Worm (Caenorhabditis elegans): Measurements from ENCODE around the gene B0244.5.

The B0244.5 gene

ce11 chrIII:5715467-5715866 is 29.2 kb upstream of the B0244.5 start:
- TF ChIP-seq madf-8 (GFP tag; conservative IDR thresholded peaks at IDR 0.05) (no peak), ceh-27 (GFP tag; optimal IDR thresholded peaks at IDR 0.05) (peak; percentile 87), sdz-38 (tag; optimal IDR thresholded peaks at IDR 0.05) (no peak), dox-1 (GFP tag; IDR thresholded peaks at IDR 0.05) (peak; percentile 33; the same call in 1 of the 2 replicates), Y53G8AR.9 (GFP tag; conservative IDR thresholded peaks at IDR 0.05) (no peak), ztf-22 (GFP tag; optimal IDR thresholded peaks at IDR 0.05) (no peak), nhr-80 (tag; optimal IDR thresholded peaks at IDR 0.05) (peak; percentile 79), zfh-2 (GFP tag; conservative IDR thresholded peaks at IDR 0.05) (peak; percentile 94), let-607 (tag; optimal IDR thresholded peaks at IDR 0.05) (peak; percentile 69 to 79), chd-7 (tag; optimal IDR thresholded peaks at IDR 0.05) (peak; percentile 11), hmg-1.2 (GFP tag; IDR thresholded peaks at IDR 0.05) (peak; percentile 88; the same call in 1 of the 2 replicates), efl-1 (GFP tag; optimal IDR thresholded peaks at IDR 0.05) (no peak), rcor-1 (GFP tag; IDR thresholded peaks at IDR 0.05) (peak; percentile 6; the same call in 1 of the 2 replicates), tbp1 (GFP tag; optimal IDR thresholded peaks at IDR 0.05) (peak; percentile 45), nhr-179 (tag; optimal IDR thresholded peaks at IDR 0.05) (no peak), T26A5.8 (tag; optimal IDR thresholded peaks at IDR 0.05) (no peak), madf-10 (tag; optimal IDR thresholded peaks at IDR 0.05) (peak; percentile 69), Y53F4B.3 (GFP tag; IDR thresholded peaks at IDR 0.05) (no peak), B0336.3 (GFP tag; IDR thresholded peaks at IDR 0.05) (peak; percentile 36; the same call in 1 of the 2 replicates), ztf-3 (GFP tag; optimal IDR thresholded peaks at IDR 0.05) (no peak), F10E7.11 (tag; optimal IDR thresholded peaks at IDR 0.05) (peak; percentile 40), snpc-1.1 (tag; optimal IDR thresholded peaks at IDR 0.05; ENCODE audit: insufficient read depth) (no peak), F57C9.4 (tag; optimal IDR thresholded peaks at IDR 0.05) (no peak), lin-35 (GFP tag; optimal IDR thresholded peaks at IDR 0.05) (peak in 1 of 3 experiments; percentile 44), ztf-18 (tag; optimal IDR thresholded peaks at IDR 0.05) (peak; percentile 17), hsf-1 (GFP tag; IDR thresholded peaks at IDR 0.05) (0 out of 2 replicates have a peak, but pooled peaks have one; percentile 41), mcd-1 (GFP tag; IDR thresholded peaks at IDR 0.05) (peak; percentile 60), rpc-1 (optimal IDR thresholded peaks at IDR 0.05) (no peak), rpc-1 (tag; optimal IDR thresholded peaks at IDR 0.05) (no peak), madf-3 (GFP tag; IDR thresholded peaks at IDR 0.05) (peak; percentile 65; the same call in 1 of the 2 replicates), lin-40 (tag; optimal IDR thresholded peaks at IDR 0.05) (peak; percentile 47), hrde-1 (tag; optimal IDR thresholded peaks at IDR 0.05; ENCODE audit: borderline replicate concordance) (no peak), cebp-1 (GFP tag; IDR thresholded peaks at IDR 0.05) (no peak), cebp-1 (tag; optimal IDR thresholded peaks at IDR 0.05) (peak; percentile 52), lin-26 (GFP tag; IDR thresholded peaks at IDR 0.05) (0 out of 2 replicates have a peak, but pooled peaks have one; percentile 15), ZK185.1 (tag; optimal IDR thresholded peaks at IDR 0.05; ENCODE audit: poor library complexity, severe bottlenecking) (peak; percentile 41), attf-6 (GFP tag; IDR thresholded peaks at IDR 0.05) (0 out of 2 replicates have a peak, but pooled peaks have one; percentile 26), ztf-26 (tag; optimal IDR thresholded peaks at IDR 0.05) (peak; percentile 81), ekl-4 (GFP tag; IDR thresholded peaks at IDR 0.05) (no peak), nhr-27 (tag; optimal IDR thresholded peaks at IDR 0.05) (peak; percentile 16), pbrm-1 (GFP tag; IDR thresholded peaks at IDR 0.05) (peak; percentile 44), attf-5 (GFP tag; optimal IDR thresholded peaks at IDR 0.05) (peak; percentile 51), nfyb-1 (GFP tag; IDR thresholded peaks at IDR 0.05) (peak; percentile 40; the same call in 1 of the 2 replicates), snpc-4 (GFP tag; optimal IDR thresholded peaks at IDR 0.05) (no peak), snpc-4 (tag; optimal IDR thresholded peaks at IDR 0.05) (peak in 2 of 4 experiments; percentile 38), ztf-28 (GFP tag; IDR thresholded peaks at IDR 0.05) (0 out of 2 replicates have a peak, but pooled peaks have one; percentile 26), lin-54 (GFP tag; optimal IDR thresholded peaks at IDR 0.05) (peak; percentile 1)

Measured in whole organism, young adult.